Worm (Caenorhabditis elegans) whole organism, dauer: ENCODE data around the gene F10E7.2.

Experiments
- unc-62 ChIP-seq: sonication (generic microtip); optimal IDR thresholded peaks from 2 replicates; lab custom pipeline; 2017; ENCODE audit warnings: missing biosample characterization, missing genetic modification reagents, missing genetic modification characterization

Gene F10E7.2

DNA sequence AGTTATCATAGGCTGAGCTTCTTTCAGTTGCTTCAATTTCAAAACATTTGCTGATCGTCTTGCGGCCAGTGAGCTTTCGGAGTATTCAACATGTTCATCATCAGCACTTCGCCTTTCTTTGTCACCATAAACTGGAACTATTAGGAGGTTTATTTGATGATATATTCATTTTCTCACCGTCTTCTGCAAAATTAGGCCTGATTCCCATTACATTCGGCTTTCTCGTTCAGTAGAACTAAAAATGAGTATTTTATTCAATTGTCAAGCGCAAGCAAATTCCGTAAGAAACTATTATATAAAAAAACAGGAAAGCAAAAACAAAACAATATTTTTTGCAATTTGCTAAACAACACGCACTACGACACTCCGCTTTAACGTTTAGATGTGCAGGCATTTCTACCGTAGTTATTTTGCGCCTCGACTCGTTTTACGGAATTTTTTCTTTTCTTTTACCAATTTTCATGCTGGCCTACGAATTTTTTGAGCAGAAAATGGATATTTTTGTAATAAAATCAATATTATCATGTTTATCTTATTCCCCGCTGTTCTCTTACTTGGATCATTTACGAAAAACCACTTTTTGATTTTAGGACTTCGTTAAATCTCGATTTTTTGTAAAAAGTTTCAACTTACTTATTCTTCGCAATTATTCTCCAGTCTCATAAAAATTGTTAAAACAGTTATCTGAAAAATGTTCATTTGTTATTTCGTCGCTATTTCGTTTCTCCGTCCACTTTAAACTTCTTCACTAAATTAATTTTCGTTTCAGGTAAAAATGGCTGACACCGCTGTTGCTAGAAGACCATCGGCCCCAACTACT lies 17.0 kb upstream of the F10E7.2 start, which contains the start of the genes farl-11 and rpl-33:
farl-11 (minus strand) TSS at position 242 of the 820 bp plus-strand sequence.
rpl-33 (plus strand) TSS at position 770 of the 820 bp plus-strand sequence.
- no peak for TF ChIP-seq unc-62 (GFP tag; lab: Kevin White, UChicago)

ce11 chrII:7106313-7106712 lies 15.7 kb upstream of the F10E7.2 start:
- TF ChIP-seq unc-62 (GFP tag; lab: Kevin White, UChicago), result no peak

DNA sequence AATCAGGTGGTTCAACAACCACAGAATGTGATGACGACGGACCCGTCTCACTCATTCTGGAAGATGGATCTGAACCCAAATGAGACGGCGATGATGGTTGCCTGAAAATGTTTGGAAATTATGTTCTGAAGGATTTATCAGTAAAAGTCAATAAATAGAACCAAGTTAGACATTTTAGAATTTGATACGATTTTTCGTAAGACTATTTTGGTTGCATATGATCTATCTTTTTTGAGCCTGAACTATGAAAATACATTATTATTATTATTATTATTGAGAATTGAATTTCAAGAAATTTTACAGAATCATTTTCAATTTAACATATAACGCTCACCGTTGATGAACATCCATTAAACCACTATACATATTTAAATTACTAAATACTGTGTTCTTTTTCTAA lies 12.1 kb upstream of the F10E7.2 start, which contains the start of gene F10E7.9:
F10E7.9 (minus strand) TSS at position 101 of the 400 bp plus-strand sequence.
- no peak for TF ChIP-seq unc-62 (GFP tag; lab: Kevin White, UChicago)

- TF ChIP-seq unc-62 (GFP tag; lab: Kevin White, UChicago), result no peak
Measured at ce11 chrII:7111012-7111656, 10.9 kb upstream of the F10E7.2 start.

- TF ChIP-seq unc-62 (GFP tag; lab: Kevin White, UChicago), result no peak
Measured at ce11 chrII:7111657-7112049, 10.4 kb upstream of the F10E7.2 start, which contains the start of gene F10E7.5. Gene F10E7.5, plus strand, starts transcription at chrII:7111978.

DNA sequence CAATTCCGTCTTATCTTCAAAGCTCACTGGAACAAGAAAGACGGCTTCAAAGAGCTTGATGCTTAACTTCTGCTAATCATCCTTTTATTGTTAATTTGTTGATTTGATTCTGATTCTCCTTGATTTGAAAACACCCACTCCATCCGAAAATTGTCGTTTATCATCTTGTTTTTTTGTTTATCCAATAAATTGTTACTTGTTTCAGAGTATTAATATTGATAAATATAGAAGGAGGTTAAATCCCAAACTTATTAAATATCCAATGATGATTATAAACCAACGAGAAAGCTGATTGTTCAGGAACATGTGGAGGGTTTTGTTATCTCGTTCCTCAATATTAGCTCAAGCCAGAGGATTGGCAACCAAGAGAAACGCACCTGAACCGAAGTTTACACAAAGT lies 9.3 kb upstream of the F10E7.2 start, which contains the start of gene F10E7.6:
F10E7.6 (plus strand) TSS at position 301 of the 400 bp plus-strand sequence.
- TF ChIP-seq unc-62 (GFP tag; lab: Kevin White, UChicago), result no peak

ce11 chrII:7115638-7116037 lies 6.4 kb upstream of the F10E7.2 start, which contains the start of gene cutl-5:
Gene cutl-5, minus strand, starts transcription at chrII:7115906.
- TF ChIP-seq unc-62 (GFP tag; lab: Kevin White, UChicago), result no peak

- no peak for TF ChIP-seq unc-62 (GFP tag; lab: Kevin White, UChicago)
Measured at ce11 chrII:7116350-7116749, 5.7 kb upstream of the F10E7.2 start, which contains the start of gene spon-1. Gene spon-1, plus strand, starts transcription at chrII:7116557.

DNA sequence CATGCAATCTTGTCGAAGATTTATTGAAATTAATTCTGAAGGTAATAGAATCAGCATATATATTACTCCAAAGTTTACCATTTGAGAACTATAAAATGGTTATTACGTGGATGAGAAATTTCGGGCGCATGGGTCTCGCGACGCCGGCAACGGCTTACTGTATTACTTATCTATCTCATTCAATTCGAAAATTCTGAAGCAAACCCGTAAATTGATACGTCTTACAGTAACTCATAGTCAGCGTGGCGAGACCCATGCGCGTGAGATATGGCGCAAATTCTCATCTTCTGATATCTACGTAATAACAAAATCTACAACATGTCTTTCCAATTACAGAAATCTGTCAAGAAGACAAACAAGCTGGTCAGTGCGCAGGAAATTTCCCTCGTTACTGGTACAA lies 2.5 kb upstream of the F10E7.2 start:
- TF ChIP-seq unc-62 (GFP tag; lab: Kevin White, UChicago), result no peak

DNA sequence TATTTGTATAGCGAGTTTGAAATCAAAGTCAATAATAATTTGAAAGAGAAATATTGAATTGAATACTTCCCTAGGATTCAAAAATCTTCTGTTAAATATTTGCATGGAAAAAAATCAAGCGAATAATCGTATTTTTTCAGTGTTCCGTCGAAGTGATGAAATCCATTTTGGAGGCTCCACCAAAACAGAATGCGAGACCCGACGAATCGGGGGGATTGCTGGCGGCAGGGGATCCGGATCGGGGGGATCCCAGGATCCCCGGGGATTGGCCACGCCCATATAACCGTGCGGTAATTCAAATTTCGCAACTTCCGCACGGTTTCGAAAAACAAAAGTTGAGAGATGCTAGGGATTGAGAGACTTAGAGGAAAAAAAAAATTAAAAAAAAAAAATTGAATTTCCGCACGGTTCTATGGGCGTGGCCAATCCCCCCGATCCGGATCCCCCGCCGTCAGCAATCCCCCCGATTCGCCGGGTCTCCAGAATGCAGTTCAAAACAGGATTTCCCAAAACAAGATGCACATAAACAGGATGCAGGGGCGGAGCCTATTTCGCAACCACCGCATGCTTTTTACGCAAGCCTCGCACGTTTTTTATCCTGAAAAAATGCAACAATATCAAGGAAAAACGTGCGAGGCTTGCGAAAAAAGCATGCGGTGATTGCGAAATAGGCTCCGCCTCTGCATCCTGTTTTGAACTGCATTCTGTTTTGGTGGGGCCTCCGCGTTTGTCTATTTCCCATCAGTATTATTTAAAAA lies 798 bp downstream of the F10E7.2 start, which contains the start of gene F10E7.11:
F10E7.11 (minus strand) TSS at position 232 of the 758 bp plus-strand sequence.
- TF ChIP-seq unc-62 (GFP tag; lab: Kevin White, UChicago), result no peak

DNA sequence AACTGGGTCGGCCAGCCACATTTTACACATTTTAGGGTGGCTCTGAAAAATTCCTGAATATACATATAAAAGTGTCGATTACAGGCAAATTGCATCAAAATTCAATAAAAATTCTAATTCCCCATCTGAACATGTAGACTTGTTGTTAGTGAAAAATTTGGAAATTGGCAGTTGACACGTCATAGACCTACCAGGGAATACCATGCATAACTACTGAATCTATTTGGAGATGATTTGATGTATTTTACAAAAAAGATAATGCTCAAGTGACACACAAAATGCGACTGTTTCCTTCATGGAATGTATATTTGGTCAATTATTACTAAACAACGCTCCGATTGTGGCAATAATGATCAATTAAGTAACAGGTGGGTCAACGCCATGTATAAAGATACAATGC lies 4.4 kb downstream of the F10E7.2 start, which contains the start of gene F10E7.1:
F10E7.1 (plus strand) TSS at position 301 of the 400 bp plus-strand sequence.
- TF ChIP-seq unc-62 (GFP tag; lab: Kevin White, UChicago), result no peak

DNA sequence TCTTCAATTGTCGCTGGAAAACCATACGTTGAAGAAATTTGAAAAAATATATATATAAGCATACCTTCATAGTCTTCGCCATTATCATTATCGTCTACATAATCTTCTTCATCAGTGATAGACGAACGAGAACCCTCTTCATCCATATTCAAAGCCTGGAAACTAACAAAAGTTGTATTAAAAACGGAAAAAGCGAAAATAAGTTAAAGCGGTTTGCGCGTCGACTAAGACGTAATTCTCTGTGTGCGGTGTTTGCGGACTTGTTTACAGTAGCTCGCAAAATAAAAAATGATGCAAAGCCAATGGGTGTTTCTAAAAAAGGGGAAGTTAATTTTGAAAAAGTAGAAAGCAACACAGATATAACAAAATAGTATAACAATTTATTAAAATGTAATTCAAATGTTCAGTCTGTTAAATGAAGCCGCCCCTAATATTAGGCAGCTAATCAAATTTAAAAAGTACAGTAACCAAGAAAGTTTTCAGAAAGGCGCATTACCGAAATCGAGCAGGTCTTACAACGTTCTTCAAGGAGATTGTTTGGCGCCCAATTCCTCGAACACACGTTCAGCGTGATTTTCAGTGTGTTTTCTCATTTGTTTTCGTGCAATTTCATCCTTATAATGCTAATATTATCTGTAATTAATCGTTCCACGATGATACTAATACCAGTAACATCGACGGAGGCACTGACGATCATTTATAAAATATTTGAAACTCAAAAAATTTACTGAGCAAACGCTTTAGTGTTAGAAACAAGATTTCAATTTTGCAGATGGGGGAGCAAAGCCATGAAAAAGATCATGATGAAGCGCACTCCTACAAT lies 10.0 kb downstream of the F10E7.2 start, which contains the start of the genes T07F8.4 and gld-3:
T07F8.4 (minus strand) TSS at position 162 of the 823 bp plus-strand sequence.
gld-3 (plus strand) TSS at position 773 of the 823 bp plus-strand sequence.
- TF ChIP-seq unc-62 (GFP tag; lab: Kevin White, UChicago), result no peak

DNA sequence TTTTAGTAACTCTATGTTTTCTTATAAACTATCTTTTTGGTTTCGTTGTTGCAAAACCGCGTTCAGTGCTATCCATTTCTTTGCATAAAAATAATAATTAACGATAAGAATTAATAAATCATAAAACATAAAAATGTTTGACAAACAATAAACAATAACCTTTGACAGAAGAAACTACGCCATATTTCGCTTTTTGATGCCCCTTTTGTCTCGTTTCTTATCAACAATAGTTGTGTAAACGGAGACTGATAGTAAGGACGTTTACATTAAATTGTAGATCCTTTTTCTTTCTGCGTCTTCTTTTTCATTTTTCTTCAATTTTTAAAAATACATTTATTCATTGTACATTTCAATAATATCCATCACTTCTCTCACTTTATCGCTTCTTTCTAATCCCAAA lies 17.0 kb downstream of the F10E7.2 start:
- no peak for TF ChIP-seq unc-62 (GFP tag; lab: Kevin White, UChicago)

DNA sequence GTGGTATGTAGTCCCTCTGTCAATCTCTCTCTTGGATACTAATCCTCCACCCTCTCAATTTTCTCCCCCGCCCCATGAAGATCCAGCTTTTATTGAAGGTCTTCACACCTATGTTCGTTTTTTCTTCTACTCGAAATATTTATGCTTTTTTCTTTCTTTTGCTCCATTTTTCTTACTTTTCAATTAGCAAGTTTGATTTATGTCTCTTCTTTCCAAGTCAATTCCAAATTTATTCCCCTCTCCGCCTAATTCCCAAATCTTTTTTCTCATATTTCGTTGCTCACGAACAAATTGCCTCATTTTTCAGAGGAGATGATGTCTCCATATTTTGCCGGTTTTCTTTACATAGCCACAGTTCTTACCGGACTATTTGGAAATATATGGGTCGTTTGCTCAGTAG lies 22.3 kb downstream of the F10E7.2 start, which contains the start of gene npr-31:
npr-31 (plus strand) TSS at position 301 of the 400 bp plus-strand sequence.
- no peak for TF ChIP-seq unc-62 (GFP tag; lab: Kevin White, UChicago)
